Worm (Caenorhabditis elegans): ENCODE data around the gene ZK1248.15.

ZK1248.15 gene

DNA sequence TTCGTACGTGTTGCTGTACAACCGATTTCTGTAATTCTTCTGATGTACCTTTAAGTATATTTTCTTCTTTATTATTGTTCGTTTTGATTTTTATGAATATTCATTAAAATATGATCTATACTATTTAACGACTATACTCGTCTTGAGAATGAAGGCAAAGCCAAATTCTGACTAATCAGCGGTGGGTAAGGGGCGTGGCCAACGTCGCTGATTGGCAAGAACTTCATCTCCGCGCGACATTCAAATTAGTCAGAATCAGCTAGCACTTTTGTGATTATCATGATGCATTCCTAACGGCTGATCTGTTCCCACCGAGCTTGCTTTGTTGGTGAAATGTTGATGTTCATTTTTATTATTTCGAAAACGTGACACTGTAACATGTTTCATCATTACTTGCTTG, 28.6 kb upstream of the ZK1248.15 start:
- no peak for TF ChIP-seq cebp-1 (GFP tag; IDR thresholded peaks at IDR 0.05)
- peak; percentile 36 for TF ChIP-seq cebp-1 (tag; optimal IDR thresholded peaks at IDR 0.05)
- no peak for TF ChIP-seq snpc-4 (GFP tag; optimal IDR thresholded peaks at IDR 0.05)
- peak in 1 of 4 experiments; percentile 13 for TF ChIP-seq snpc-4 (tag; optimal IDR thresholded peaks at IDR 0.05)
- TF ChIP-seq nfyb-1 (GFP tag; IDR thresholded peaks at IDR 0.05): peak; percentile 87
- TF ChIP-seq Y53G8AR.9 (GFP tag; conservative IDR thresholded peaks at IDR 0.05): 0 out of 2 replicates have a peak, but pooled peaks have one; percentile 45
- TF ChIP-seq hmg-1.2 (GFP tag; IDR thresholded peaks at IDR 0.05): no peak

DNA sequence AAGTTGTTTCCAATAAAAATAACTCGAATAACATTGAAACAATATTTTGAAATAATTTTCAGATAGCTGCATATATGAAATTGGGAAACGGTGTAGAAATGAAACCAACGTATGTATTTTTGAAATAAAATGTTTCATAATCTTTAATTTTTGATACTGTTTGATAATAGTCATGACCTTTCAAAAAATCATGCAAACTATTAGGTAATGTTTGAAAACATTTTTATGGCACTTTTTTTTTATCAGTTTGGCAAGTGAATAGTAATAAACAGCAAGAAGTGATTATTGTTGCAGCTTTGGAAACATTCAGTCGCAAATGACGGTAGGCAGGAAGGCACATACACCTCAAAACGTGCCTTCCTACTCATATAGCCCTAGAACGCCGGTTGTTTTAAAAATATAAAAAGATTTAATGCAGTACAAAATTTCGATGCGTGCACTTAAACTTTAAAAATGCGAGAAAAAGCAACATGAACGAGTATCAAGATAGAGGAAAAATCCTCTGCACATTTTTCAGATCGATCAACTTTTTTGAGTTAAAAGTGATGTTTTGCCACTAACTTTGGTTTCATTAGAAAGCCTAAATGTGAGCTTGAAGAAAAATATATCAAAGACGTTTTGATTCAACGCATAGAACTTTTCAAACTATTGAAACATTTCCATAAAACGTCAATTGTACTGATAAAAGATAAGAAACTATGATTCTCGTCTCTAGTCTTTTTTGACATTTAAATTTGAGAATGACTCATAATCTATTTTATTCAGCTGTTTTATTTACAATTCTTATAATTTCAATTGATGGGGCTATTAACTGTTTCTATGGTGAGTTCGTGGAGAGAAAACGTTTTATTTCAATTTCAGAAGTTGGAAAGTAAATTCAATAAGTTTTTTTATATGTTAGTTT, 27.3 kb upstream of the ZK1248.15 start, which contains the start of gene F55C12.19:
Gene F55C12.19 (plus strand): TSS at position 735 of the 904 bp plus-strand sequence.
- TF ChIP-seq unc-62 (GFP tag; optimal IDR thresholded peaks at IDR 0.05) (peak; percentile 36), nhr-80 (tag; optimal IDR thresholded peaks at IDR 0.05) (peak; percentile 19), ccch-3 (GFP tag; optimal IDR thresholded peaks at IDR 0.05) (no peak)

DNA sequence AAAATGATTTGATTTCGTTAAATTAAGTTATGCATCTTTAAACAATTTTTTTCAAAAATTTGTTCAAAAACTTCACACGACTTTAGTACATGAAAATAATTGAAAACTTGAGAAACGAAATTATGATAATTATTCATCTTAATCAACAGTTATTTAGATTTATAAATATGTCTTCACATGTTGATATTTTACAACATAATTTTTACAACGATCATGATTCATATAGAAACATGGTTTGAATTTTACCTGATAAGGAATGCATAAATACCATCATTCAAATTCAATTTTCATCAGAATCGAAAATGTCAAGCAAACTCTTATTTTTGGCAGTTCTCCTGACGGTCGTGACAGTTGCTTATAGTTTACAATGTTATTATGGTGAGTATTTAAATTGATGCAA, 25.5 kb upstream of the ZK1248.15 start, which contains the start of gene tag-234:
Gene tag-234 (plus strand): TSS at position 301 of the 400 bp plus-strand sequence.
- TF ChIP-seq rec-8 (tag; optimal IDR thresholded peaks at IDR 0.05): no peak
- no peak for TF ChIP-seq dox-1 (GFP tag; IDR thresholded peaks at IDR 0.05)
- peak; percentile 38 for TF ChIP-seq nhr-80 (tag; optimal IDR thresholded peaks at IDR 0.05)

ce11 chrII:5860621-5861020, 22.3 kb upstream of the ZK1248.15 start:
- TF ChIP-seq hlh-12 (tag; optimal IDR thresholded peaks at IDR 0.05) (no peak), lin-40 (tag; optimal IDR thresholded peaks at IDR 0.05) (no peak)

- TF ChIP-seq snpc-3.4 (tag; optimal IDR thresholded peaks at IDR 0.05) (no peak), snpc-1.1 (tag; optimal IDR thresholded peaks at IDR 0.05; ENCODE audit: insufficient read depth) (no peak), xnd-1 (tag; optimal IDR thresholded peaks at IDR 0.05) (no peak), dpl-1 (GFP tag; optimal IDR thresholded peaks at IDR 0.05) (no peak), madf-6 (GFP tag; IDR thresholded peaks at IDR 0.05) (no peak), K11D2.4 (GFP tag; IDR thresholded peaks at IDR 0.05) (no peak), T07F8.4 (tag; optimal IDR thresholded peaks at IDR 0.05) (no peak), nhr-27 (tag; optimal IDR thresholded peaks at IDR 0.05) (no peak), zim-3 (tag; optimal IDR thresholded peaks at IDR 0.05) (no peak), nfya-2 (GFP tag; IDR thresholded peaks at IDR 0.05) (no peak), cebp-2 (GFP tag; IDR thresholded peaks at IDR 0.05) (no peak), madf-8 (GFP tag; conservative IDR thresholded peaks at IDR 0.05) (no peak), hmg-1.2 (GFP tag; IDR thresholded peaks at IDR 0.05) (no peak), mxl-1 (tag; optimal IDR thresholded peaks at IDR 0.05) (no peak), pbrm-1 (GFP tag; IDR thresholded peaks at IDR 0.05) (no peak), dox-1 (GFP tag; IDR thresholded peaks at IDR 0.05) (no peak), ztf-22 (GFP tag; optimal IDR thresholded peaks at IDR 0.05) (no peak), ccch-3 (GFP tag; optimal IDR thresholded peaks at IDR 0.05) (no peak), snpc-1.3 (tag; optimal IDR thresholded peaks at IDR 0.05; ENCODE audit: insufficient read depth) (no peak)
These were observed 20.0 kb upstream of the ZK1248.15 start, which contains the start of gene F55C12.4 for ce11 chrII:5858322-5858721. F55C12.4 (minus strand) TSS chrII:5858422.
